Worm (Caenorhabditis elegans) whole organism, mixed stage, embryonic: ENCODE data around the gene fat-1.

Source experiments
- M03D4.4 ChIP-seq: sonication (generic microtip); optimal IDR thresholded peaks from 2 replicates; lab custom pipeline; 2017; ENCODE audit warnings: mild to moderate bottlenecking, missing genetic modification characterization, missing compliant biosample characterization
- bed-3 ChIP-seq: fragments of 200-800 bp; sonication (Bioruptor generic); optimal IDR thresholded peaks from 3 replicates; lab custom pipeline; 2018; ENCODE audit warnings: mild to moderate bottlenecking, missing genetic modification characterization, moderate library complexity, missing compliant biosample characterization
- blmp-1 ChIP-seq: fragments of 150-350 bp; optimal IDR thresholded peaks from 2 replicates; lab custom pipeline; 2014; ENCODE audit warnings: missing biosample characterization, missing genetic modification characterization
- ceh-39 ChIP-seq: fragments of 150-350 bp; optimal IDR thresholded peaks from 2 replicates; lab custom pipeline; 2014; ENCODE audit warnings: missing biosample characterization, missing genetic modification characterization
- ceh-43 ChIP-seq: fragments of 200-800 bp; sonication (Bioruptor generic); optimal IDR thresholded peaks from 2 replicates; lab custom pipeline; 2018; ENCODE audit warnings: mild to moderate bottlenecking, missing genetic modification characterization, moderate library complexity, missing compliant biosample characterization
- ceh-83 ChIP-seq: fragments of 200-800 bp; sonication (Bioruptor generic); optimal IDR thresholded peaks from 2 replicates; lab custom pipeline; 2018; ENCODE audit warnings: mild to moderate bottlenecking, missing genetic modification characterization, missing compliant biosample characterization
- ces-1 ChIP-seq: fragments of 150-350 bp; optimal IDR thresholded peaks from 2 replicates; lab custom pipeline; 2014; ENCODE audit warnings: missing biosample characterization, missing genetic modification reagents, missing genetic modification characterization
- cnd-1 ChIP-seq: fragments of 200-800 bp; sonication (Bioruptor generic); optimal IDR thresholded peaks from 2 replicates; lab custom pipeline; 2018; ENCODE audit warnings: mild to moderate bottlenecking, missing genetic modification characterization, missing compliant biosample characterization
- elt-1 ChIP-seq: sonication (generic microtip); optimal IDR thresholded peaks from 2 replicates; lab custom pipeline; 2017; ENCODE audit warnings: missing genetic modification characterization, mild to moderate bottlenecking, missing compliant biosample characterization, antibody characterized with exemption, moderate library complexity, borderline replicate concordance; ENCODE audit not compliant: insufficient read depth
- elt-3 ChIP-seq: fragments of 150-350 bp; optimal IDR thresholded peaks from 2 replicates; lab custom pipeline; 2014; ENCODE audit warnings: missing biosample characterization, missing genetic modification characterization
- flh-1 ChIP-seq: fragments of 200-800 bp; sonication (Bioruptor generic); optimal IDR thresholded peaks from 2 replicates; lab custom pipeline; 2018; ENCODE audit warnings: mild to moderate bottlenecking, missing genetic modification characterization, moderate library complexity, missing compliant biosample characterization
- ham-2 ChIP-seq: fragments of 200-800 bp; sonication (Bioruptor generic); optimal IDR thresholded peaks from 2 replicates; lab custom pipeline; 2018; ENCODE audit warnings: mild to moderate bottlenecking, missing genetic modification characterization, missing compliant biosample characterization
- hlh-1 ChIP-seq: fragments of 150-350 bp; optimal IDR thresholded peaks from 2 replicates; lab custom pipeline; 2014; ENCODE audit warnings: missing biosample characterization, missing genetic modification reagents, missing genetic modification characterization
- lin-32 ChIP-seq: fragments of 200-800 bp; sonication (Bioruptor generic); optimal IDR thresholded peaks from 2 replicates; lab custom pipeline; 2018; ENCODE audit warnings: mild to moderate bottlenecking, missing genetic modification characterization, missing compliant biosample characterization
- lsy-2 ChIP-seq: fragments of 150-350 bp; optimal IDR thresholded peaks from 2 replicates; lab custom pipeline; 2014; ENCODE audit warnings: missing biosample characterization, missing genetic modification characterization
- mab-5 ChIP-seq: fragments of 150-350 bp; optimal IDR thresholded peaks from 2 replicates; lab custom pipeline; 2014; ENCODE audit warnings: missing biosample characterization, missing genetic modification characterization
- mep-1 ChIP-seq: fragments of 150-350 bp; optimal IDR thresholded peaks from 2 replicates; lab custom pipeline; 2017; ENCODE audit warnings: missing biosample characterization, missing genetic modification reagents, missing genetic modification characterization, inconsistent platforms
- mls-2 ChIP-seq: sonication (generic microtip); optimal IDR thresholded peaks from 2 replicates; lab custom pipeline; 2016; ENCODE audit warnings: mild to moderate bottlenecking, missing genetic modification characterization, moderate library complexity, missing compliant biosample characterization
- nhr-12 ChIP-seq: fragments of 150-350 bp; optimal IDR thresholded peaks from 2 replicates; lab custom pipeline; 2014; ENCODE audit warnings: missing biosample characterization, missing genetic modification characterization
- nhr-2 ChIP-seq: fragments of 150-350 bp; optimal IDR thresholded peaks from 2 replicates; lab custom pipeline; 2014; ENCODE audit warnings: missing biosample characterization, missing genetic modification characterization
- nhr-237 ChIP-seq: fragments of 150-350 bp; optimal IDR thresholded peaks from 2 replicates; lab custom pipeline; 2014; ENCODE audit warnings: missing biosample characterization, missing genetic modification characterization
- nhr-28 ChIP-seq: fragments of 150-350 bp; optimal IDR thresholded peaks from 2 replicates; lab custom pipeline; 2014; ENCODE audit warnings: missing biosample characterization, missing genetic modification characterization
- nhr-76 ChIP-seq: sonication (generic microtip); optimal IDR thresholded peaks from 2 replicates; lab custom pipeline; 2017; ENCODE audit warnings: missing biosample characterization, missing genetic modification characterization
- pha-4 ChIP-seq: fragments of 150-350 bp; optimal IDR thresholded peaks from 2 replicates; lab custom pipeline; 2018; ENCODE audit warnings: missing biosample characterization, missing genetic modification reagents, missing genetic modification characterization
- sem-2 ChIP-seq: fragments of 200-800 bp; sonication (Bioruptor generic); optimal IDR thresholded peaks from 2 replicates; lab custom pipeline; 2018; ENCODE audit warnings: mild to moderate bottlenecking, missing genetic modification characterization, missing compliant biosample characterization
- snpc-4 ChIP-seq: fragments of 150-350 bp; optimal IDR thresholded peaks from 2 replicates; lab custom pipeline; 2014; ENCODE audit warnings: missing biosample characterization, missing genetic modification characterization
- sptf-1 ChIP-seq: sonication (generic microtip); optimal IDR thresholded peaks from 2 replicates; lab custom pipeline; 2017; ENCODE audit warnings: mild to moderate bottlenecking, missing genetic modification characterization, moderate library complexity, missing compliant biosample characterization
- tbx-8 ChIP-seq: fragments of 200-800 bp; sonication (Bioruptor generic); optimal IDR thresholded peaks from 2 replicates; lab custom pipeline; 2018; ENCODE audit warnings: mild to moderate bottlenecking, missing genetic modification characterization, moderate library complexity, missing compliant biosample characterization
- unc-120 ChIP-seq: sonication (generic microtip); optimal IDR thresholded peaks from 2 replicates; lab custom pipeline; 2017; ENCODE audit warnings: missing genetic modification characterization, missing compliant biosample characterization; ENCODE audit not compliant: poor library complexity, severe bottlenecking
- unc-39 ChIP-seq: fragments of 150-350 bp; optimal IDR thresholded peaks from 2 replicates; lab custom pipeline; 2014; ENCODE audit warnings: missing biosample characterization, missing genetic modification characterization
- unc-62 ChIP-seq: fragments of 150-350 bp; optimal IDR thresholded peaks from 2 replicates; lab custom pipeline; 2014; ENCODE audit warnings: missing biosample characterization, missing genetic modification reagents, missing genetic modification characterization
- ztf-11 ChIP-seq: fragments of 150-350 bp; optimal IDR thresholded peaks from 2 replicates; lab custom pipeline; 2014; ENCODE audit warnings: missing biosample characterization, missing genetic modification characterization

fat-1 gene

DNA sequence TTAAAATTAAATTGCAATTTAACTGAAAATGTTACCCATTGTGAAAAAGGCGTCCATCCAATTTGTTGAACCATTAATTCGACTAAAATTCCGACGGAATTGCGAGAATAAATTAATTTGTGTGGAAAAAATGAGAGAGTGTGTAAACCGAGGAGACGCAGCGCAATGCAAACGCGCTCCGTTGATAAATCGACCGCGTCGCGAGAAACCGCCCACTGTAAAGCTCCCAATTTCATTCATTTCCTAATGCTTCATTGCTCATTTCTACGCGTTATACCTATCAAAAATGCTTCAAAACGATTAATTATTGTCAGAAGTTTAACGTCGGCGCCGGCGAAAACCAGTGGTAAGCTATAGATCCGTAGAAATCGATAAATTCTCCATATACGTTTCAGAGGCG, 17.7 kb upstream of the fat-1 start, which contains the start of the genes Y67H2A.2 and micu-1:
Gene Y67H2A.2 (minus strand): TSS at position 74 of the 400 bp plus-strand sequence.
Gene micu-1 (plus strand): TSS at position 181 of the 400 bp plus-strand sequence.
- TF ChIP-seq ceh-43 (GFP tag; lab: Kevin White, UChicago) (peak; percentile 37), ztf-11 (tag; lab: Kevin White, UChicago) (peak; percentile 11), mls-2 (tag; lab: Kevin White, UChicago) (peak; percentile 59), flh-1 (GFP tag; lab: Kevin White, UChicago) (no peak), bed-3 (GFP tag; lab: Kevin White, UChicago) (no peak), sem-2 (no peak), nhr-2 (tag; lab: Kevin White, UChicago) (no peak), nhr-28 (tag; lab: Kevin White, UChicago) (no peak), ceh-83 (GFP tag; lab: Kevin White, UChicago) (no peak), lsy-2 (tag; lab: Kevin White, UChicago) (peak; percentile 71), ceh-39 (tag; lab: Kevin White, UChicago) (peak; percentile 61), snpc-4 (tag; lab: Kevin White, UChicago) (no peak), ces-1 (peak; percentile 99), blmp-1 (tag; lab: Kevin White, UChicago) (no peak), mep-1 (tag; lab: Kevin White, UChicago) (peak; percentile 5), elt-1 (tag; lab: Kevin White, UChicago) (no peak), elt-3 (tag; lab: Kevin White, UChicago) (no peak), hlh-1 (tag; lab: Kevin White, UChicago) (no peak), sptf-1 (tag; lab: Kevin White, UChicago) (peak; percentile 30), ham-2 (GFP tag; lab: Kevin White, UChicago) (no peak), nhr-237 (no peak), nhr-12 (tag; lab: Kevin White, UChicago) (no peak), pha-4 (tag; lab: Kevin White, UChicago) (peak; percentile 74), mab-5 (tag; lab: Kevin White, UChicago) (no peak), lin-32 (GFP tag; lab: Kevin White, UChicago) (no peak), tbx-8 (GFP tag; lab: Kevin White, UChicago) (no peak)

DNA sequence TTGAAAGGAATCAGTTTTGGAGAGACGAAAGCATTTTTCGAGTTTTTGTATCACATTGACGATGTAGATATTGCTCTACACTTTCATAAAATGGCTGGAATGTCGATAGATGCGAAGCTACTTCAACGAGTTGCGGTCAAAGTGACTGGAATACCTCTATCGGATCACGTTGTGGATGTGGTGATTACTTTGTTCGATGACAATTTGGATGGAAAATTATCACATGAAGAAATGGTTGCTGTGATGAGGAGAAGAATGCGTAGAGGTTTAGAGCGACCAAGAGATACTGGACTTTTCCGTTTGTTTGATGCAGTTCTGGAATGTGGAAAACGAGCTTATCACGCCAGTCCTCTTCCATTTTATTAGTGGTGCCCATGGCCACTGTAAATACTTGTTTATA, 15.8 kb upstream of the fat-1 start:
- TF ChIP-seq unc-120 (tag; lab: Kevin White, UChicago) (no peak), ceh-83 (GFP tag; lab: Kevin White, UChicago) (no peak), tbx-8 (GFP tag; lab: Kevin White, UChicago) (no peak), cnd-1 (tag; lab: Kevin White, UChicago) (no peak), unc-62 (GFP tag; lab: Kevin White, UChicago) (no peak), ceh-39 (tag; lab: Kevin White, UChicago) (no peak), hlh-1 (tag; lab: Kevin White, UChicago) (no peak), ceh-43 (GFP tag; lab: Kevin White, UChicago) (no peak), nhr-12 (tag; lab: Kevin White, UChicago) (no peak), ces-1 (no peak), bed-3 (GFP tag; lab: Kevin White, UChicago) (no peak), unc-39 (tag; lab: Kevin White, UChicago) (no peak), nhr-76 (tag; lab: Kevin White, UChicago) (no peak), ztf-11 (tag; lab: Kevin White, UChicago) (no peak), mep-1 (tag; lab: Kevin White, UChicago) (no peak), sptf-1 (tag; lab: Kevin White, UChicago) (no peak), nhr-2 (tag; lab: Kevin White, UChicago) (no peak), mls-2 (tag; lab: Kevin White, UChicago) (no peak), M03D4.4 (tag; lab: Kevin White, UChicago) (no peak), pha-4 (tag; lab: Kevin White, UChicago) (no peak)

DNA sequence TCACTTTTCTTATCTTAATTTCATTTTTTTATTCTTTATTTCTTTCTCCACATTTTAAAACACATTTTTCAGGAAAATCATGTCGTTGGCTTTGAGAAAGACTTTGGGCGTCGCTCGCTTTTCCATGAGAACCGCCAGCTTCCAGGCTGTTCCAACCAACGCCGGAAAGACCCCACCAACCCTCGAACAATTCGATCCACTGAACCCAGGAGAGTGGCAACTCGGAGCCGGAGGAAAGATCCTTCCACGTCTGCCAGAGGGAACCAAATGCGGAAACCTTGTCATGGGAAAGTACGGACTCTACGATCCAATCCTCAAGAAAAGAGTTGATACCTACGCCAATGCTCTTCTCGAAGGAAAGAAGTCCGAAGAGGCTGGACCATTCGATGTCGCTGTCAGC, 15.3 kb upstream of the fat-1 start, which contains the start of gene kdp-1:
Gene kdp-1 (plus strand): TSS at position 80 of the 400 bp plus-strand sequence.
- TF ChIP-seq hlh-1 (tag; lab: Kevin White, UChicago) (no peak), ztf-11 (tag; lab: Kevin White, UChicago) (no peak), lin-32 (GFP tag; lab: Kevin White, UChicago) (no peak), ceh-43 (GFP tag; lab: Kevin White, UChicago) (no peak), unc-62 (GFP tag; lab: Kevin White, UChicago) (no peak), nhr-12 (tag; lab: Kevin White, UChicago) (no peak), nhr-2 (tag; lab: Kevin White, UChicago) (no peak)
